Worm (Caenorhabditis elegans) whole organism, mixed stage, embryonic: ENCODE data around the gene Y67D8B.5.

Experiments
- unc-62 ChIP-seq: fragments of 150-350 bp; optimal IDR thresholded peaks from 2 replicates; lab custom pipeline; 2014; ENCODE audit warnings: missing biosample characterization, missing genetic modification reagents, missing genetic modification characterization
- zip-8 ChIP-seq: fragments of 150-350 bp; optimal IDR thresholded peaks from 2 replicates; lab custom pipeline; 2014; ENCODE audit warnings: missing biosample characterization, missing genetic modification characterization

- TF ChIP-seq zip-8 (no peak), unc-62 (no peak)
Measured at ce11 chrIV:3222140-3222539, 20.0 kb downstream of the Y67D8B.5 start, which contains the start of gene Y67D8A.2.
